Worm (Caenorhabditis elegans) whole organism, mixed stage, embryonic: ENCODE data around the gene C07E3.3.

Source experiments
- M03D4.4 ChIP-seq: sonication (generic microtip); optimal IDR thresholded peaks from 2 replicates; lab custom pipeline; 2017; ENCODE audit warnings: mild to moderate bottlenecking, missing genetic modification characterization, missing compliant biosample characterization
- bed-3 ChIP-seq: fragments of 200-800 bp; sonication (Bioruptor generic); optimal IDR thresholded peaks from 3 replicates; lab custom pipeline; 2018; ENCODE audit warnings: mild to moderate bottlenecking, missing genetic modification characterization, moderate library complexity, missing compliant biosample characterization
- blmp-1 ChIP-seq: fragments of 150-350 bp; optimal IDR thresholded peaks from 2 replicates; lab custom pipeline; 2014; ENCODE audit warnings: missing biosample characterization, missing genetic modification characterization
- ceh-39 ChIP-seq: fragments of 150-350 bp; optimal IDR thresholded peaks from 2 replicates; lab custom pipeline; 2014; ENCODE audit warnings: missing biosample characterization, missing genetic modification characterization
- ceh-43 ChIP-seq: fragments of 200-800 bp; sonication (Bioruptor generic); optimal IDR thresholded peaks from 2 replicates; lab custom pipeline; 2018; ENCODE audit warnings: mild to moderate bottlenecking, missing genetic modification characterization, moderate library complexity, missing compliant biosample characterization
- ceh-83 ChIP-seq: fragments of 200-800 bp; sonication (Bioruptor generic); optimal IDR thresholded peaks from 2 replicates; lab custom pipeline; 2018; ENCODE audit warnings: mild to moderate bottlenecking, missing genetic modification characterization, missing compliant biosample characterization
- ces-1 ChIP-seq: fragments of 150-350 bp; optimal IDR thresholded peaks from 2 replicates; lab custom pipeline; 2014; ENCODE audit warnings: missing biosample characterization, missing genetic modification reagents, missing genetic modification characterization
- cnd-1 ChIP-seq: fragments of 200-800 bp; sonication (Bioruptor generic); optimal IDR thresholded peaks from 2 replicates; lab custom pipeline; 2018; ENCODE audit warnings: mild to moderate bottlenecking, missing genetic modification characterization, missing compliant biosample characterization
- drap-1 ChIP-seq: fragments of 200-800 bp; sonication (Bioruptor generic); optimal IDR thresholded peaks from 3 replicates; lab custom pipeline; 2018; ENCODE audit warnings: mild to moderate bottlenecking, missing genetic modification characterization, missing compliant biosample characterization
- elt-1 ChIP-seq: sonication (generic microtip); optimal IDR thresholded peaks from 2 replicates; lab custom pipeline; 2017; ENCODE audit warnings: missing genetic modification characterization, mild to moderate bottlenecking, missing compliant biosample characterization, antibody characterized with exemption, moderate library complexity, borderline replicate concordance; ENCODE audit not compliant: insufficient read depth
- elt-3 ChIP-seq: fragments of 150-350 bp; optimal IDR thresholded peaks from 2 replicates; lab custom pipeline; 2014; ENCODE audit warnings: missing biosample characterization, missing genetic modification characterization
- flh-1 ChIP-seq: fragments of 200-800 bp; sonication (Bioruptor generic); optimal IDR thresholded peaks from 2 replicates; lab custom pipeline; 2018; ENCODE audit warnings: mild to moderate bottlenecking, missing genetic modification characterization, moderate library complexity, missing compliant biosample characterization
- ham-2 ChIP-seq: fragments of 200-800 bp; sonication (Bioruptor generic); optimal IDR thresholded peaks from 2 replicates; lab custom pipeline; 2018; ENCODE audit warnings: mild to moderate bottlenecking, missing genetic modification characterization, missing compliant biosample characterization
- hlh-1 ChIP-seq: fragments of 150-350 bp; optimal IDR thresholded peaks from 2 replicates; lab custom pipeline; 2014; ENCODE audit warnings: missing biosample characterization, missing genetic modification reagents, missing genetic modification characterization
- lin-13 ChIP-seq: fragments of 150-350 bp; optimal IDR thresholded peaks from 2 replicates; lab custom pipeline; 2014; ENCODE audit warnings: missing biosample characterization, missing genetic modification characterization
- lin-32 ChIP-seq: fragments of 200-800 bp; sonication (Bioruptor generic); optimal IDR thresholded peaks from 2 replicates; lab custom pipeline; 2018; ENCODE audit warnings: mild to moderate bottlenecking, missing genetic modification characterization, missing compliant biosample characterization
- lsy-2 ChIP-seq: fragments of 150-350 bp; optimal IDR thresholded peaks from 2 replicates; lab custom pipeline; 2014; ENCODE audit warnings: missing biosample characterization, missing genetic modification characterization
- mep-1 ChIP-seq: fragments of 150-350 bp; optimal IDR thresholded peaks from 2 replicates; lab custom pipeline; 2017; ENCODE audit warnings: missing biosample characterization, missing genetic modification reagents, missing genetic modification characterization, inconsistent platforms
- mls-2 ChIP-seq: sonication (generic microtip); optimal IDR thresholded peaks from 2 replicates; lab custom pipeline; 2016; ENCODE audit warnings: mild to moderate bottlenecking, missing genetic modification characterization, moderate library complexity, missing compliant biosample characterization
- nhr-12 ChIP-seq: fragments of 150-350 bp; optimal IDR thresholded peaks from 2 replicates; lab custom pipeline; 2014; ENCODE audit warnings: missing biosample characterization, missing genetic modification characterization
- nhr-2 ChIP-seq: fragments of 150-350 bp; optimal IDR thresholded peaks from 2 replicates; lab custom pipeline; 2014; ENCODE audit warnings: missing biosample characterization, missing genetic modification characterization
- nhr-237 ChIP-seq: fragments of 150-350 bp; optimal IDR thresholded peaks from 2 replicates; lab custom pipeline; 2014; ENCODE audit warnings: missing biosample characterization, missing genetic modification characterization
- nhr-28 ChIP-seq: fragments of 150-350 bp; optimal IDR thresholded peaks from 2 replicates; lab custom pipeline; 2014; ENCODE audit warnings: missing biosample characterization, missing genetic modification characterization
- sem-2 ChIP-seq: fragments of 200-800 bp; sonication (Bioruptor generic); optimal IDR thresholded peaks from 2 replicates; lab custom pipeline; 2018; ENCODE audit warnings: mild to moderate bottlenecking, missing genetic modification characterization, missing compliant biosample characterization
- snpc-4 ChIP-seq: fragments of 150-350 bp; optimal IDR thresholded peaks from 2 replicates; lab custom pipeline; 2014; ENCODE audit warnings: missing biosample characterization, missing genetic modification characterization
- sptf-1 ChIP-seq: sonication (generic microtip); optimal IDR thresholded peaks from 2 replicates; lab custom pipeline; 2017; ENCODE audit warnings: mild to moderate bottlenecking, missing genetic modification characterization, moderate library complexity, missing compliant biosample characterization
- tbx-8 ChIP-seq: fragments of 200-800 bp; sonication (Bioruptor generic); optimal IDR thresholded peaks from 2 replicates; lab custom pipeline; 2018; ENCODE audit warnings: mild to moderate bottlenecking, missing genetic modification characterization, moderate library complexity, missing compliant biosample characterization
- unc-120 ChIP-seq: sonication (generic microtip); optimal IDR thresholded peaks from 2 replicates; lab custom pipeline; 2017; ENCODE audit warnings: missing genetic modification characterization, missing compliant biosample characterization; ENCODE audit not compliant: poor library complexity, severe bottlenecking
- unc-39 ChIP-seq: fragments of 150-350 bp; optimal IDR thresholded peaks from 2 replicates; lab custom pipeline; 2014; ENCODE audit warnings: missing biosample characterization, missing genetic modification characterization
- zip-8 ChIP-seq: fragments of 150-350 bp; optimal IDR thresholded peaks from 2 replicates; lab custom pipeline; 2014; ENCODE audit warnings: missing biosample characterization, missing genetic modification characterization
- ztf-11 ChIP-seq: fragments of 150-350 bp; optimal IDR thresholded peaks from 2 replicates; lab custom pipeline; 2014; ENCODE audit warnings: missing biosample characterization, missing genetic modification characterization

C07E3.3 gene

DNA sequence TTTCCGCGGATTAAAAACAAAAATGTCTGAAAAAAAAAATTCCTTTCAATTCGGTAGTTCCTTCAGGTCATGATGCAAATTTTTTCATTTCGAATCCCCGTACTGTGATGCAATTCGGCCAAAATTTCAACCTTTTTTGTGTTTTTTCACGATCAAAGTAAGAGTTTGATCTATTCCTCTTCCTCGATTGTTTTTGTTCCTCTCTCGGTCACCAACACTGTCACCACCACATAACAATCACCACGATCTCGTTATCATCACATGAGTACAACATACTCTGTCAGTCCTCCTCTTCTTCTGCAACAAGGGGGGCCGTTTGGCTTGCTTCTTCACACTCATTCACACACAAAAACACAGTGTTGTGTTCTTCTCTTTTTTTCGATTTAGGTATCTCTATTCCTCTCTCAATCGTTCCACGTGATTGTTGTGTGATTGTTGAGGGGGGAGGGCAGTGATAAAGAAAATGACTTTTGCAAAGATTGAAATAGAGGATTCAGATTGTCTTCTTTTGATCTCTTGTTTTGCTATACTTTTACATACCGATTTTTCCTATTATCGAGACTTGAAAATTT lies 33.0 kb upstream of the C07E3.3 start:
- TF ChIP-seq snpc-4 (no peak), unc-39 (tag; lab: Kevin White, UChicago) (no peak), bed-3 (GFP tag; lab: Kevin White, UChicago) (no peak), ceh-39 (no peak)
- TF ChIP-seq, all 35 proteins: peak for 0

DNA sequence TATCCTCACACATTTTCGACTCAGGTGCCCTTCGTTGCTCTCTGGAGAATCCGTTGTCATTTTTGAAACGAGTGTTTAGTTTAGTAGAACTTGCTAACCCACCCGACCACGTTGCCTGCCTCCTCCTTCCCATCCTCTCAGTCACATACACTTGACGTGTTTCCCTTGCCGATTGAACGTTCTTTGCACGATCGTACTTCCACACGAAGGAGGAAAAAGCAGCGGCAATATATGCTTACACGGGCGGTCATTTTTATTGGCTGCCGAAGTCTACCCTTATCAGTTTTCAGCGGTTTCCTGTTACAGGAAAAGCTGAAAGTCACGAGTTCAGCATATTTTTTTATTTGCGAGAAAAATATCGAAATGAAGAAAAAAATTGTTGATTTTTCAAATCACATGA lies 32.5 kb upstream of the C07E3.3 start:
- TF ChIP-seq M03D4.4 (tag; lab: Kevin White, UChicago) (no peak), drap-1 (GFP tag; lab: Kevin White, UChicago) (no peak), ceh-43 (no peak), lsy-2 (tag; lab: Kevin White, UChicago) (no peak), cnd-1 (tag; lab: Kevin White, UChicago) (no peak), lin-32 (GFP tag; lab: Kevin White, UChicago) (no peak), unc-39 (tag; lab: Kevin White, UChicago) (no peak), ceh-83 (no peak), zip-8 (tag; lab: Kevin White, UChicago) (no peak), lin-13 (tag; lab: Kevin White, UChicago) (no peak), elt-1 (tag; lab: Kevin White, UChicago) (no peak), mls-2 (no peak)

DNA sequence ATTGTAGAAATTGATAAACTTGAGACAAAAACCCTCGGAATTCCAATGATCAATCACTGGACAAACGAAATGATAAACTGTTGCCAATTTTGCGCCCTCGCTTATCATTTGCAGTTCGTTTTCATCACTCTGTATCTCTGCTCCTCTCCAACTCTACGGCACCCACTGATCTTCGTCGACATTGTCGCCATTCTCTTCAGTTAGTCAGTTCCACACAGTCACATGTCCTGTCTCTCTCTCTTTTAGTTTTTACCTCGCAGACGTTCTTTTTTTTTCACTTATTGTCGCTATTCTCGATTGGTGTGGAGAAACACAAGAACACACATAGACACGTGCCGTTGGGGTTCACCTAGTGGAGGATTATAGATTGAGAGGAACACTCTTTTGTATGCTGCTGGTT lies 31.7 kb upstream of the C07E3.3 start:
- no peak for TF ChIP-seq nhr-2 (tag; lab: Kevin White, UChicago)
- no peak for TF ChIP-seq hlh-1 (tag; lab: Kevin White, UChicago)
- TF ChIP-seq nhr-12 (tag; lab: Kevin White, UChicago), result no peak
- no peak for TF ChIP-seq M03D4.4 (tag; lab: Kevin White, UChicago)
- no peak for TF ChIP-seq ceh-39
- no peak for TF ChIP-seq mls-2
- TF ChIP-seq elt-1 (tag; lab: Kevin White, UChicago), result no peak
- TF ChIP-seq flh-1 (GFP tag; lab: Kevin White, UChicago), result no peak
- no peak for TF ChIP-seq unc-39 (tag; lab: Kevin White, UChicago)
- TF ChIP-seq snpc-4, result no peak
- no peak for TF ChIP-seq sem-2 (GFP tag; lab: Kevin White, UChicago)
- no peak for TF ChIP-seq ces-1 (GFP tag; lab: Kevin White, UChicago)
- TF ChIP-seq elt-3 (tag; lab: Kevin White, UChicago), result no peak
- no peak for TF ChIP-seq ztf-11 (tag; lab: Kevin White, UChicago)
- no peak for TF ChIP-seq nhr-237
- TF ChIP-seq sptf-1 (tag; lab: Kevin White, UChicago), result no peak
- TF ChIP-seq lin-13 (tag; lab: Kevin White, UChicago), result no peak
- TF ChIP-seq cnd-1 (tag; lab: Kevin White, UChicago), result no peak
- no peak for TF ChIP-seq tbx-8

DNA sequence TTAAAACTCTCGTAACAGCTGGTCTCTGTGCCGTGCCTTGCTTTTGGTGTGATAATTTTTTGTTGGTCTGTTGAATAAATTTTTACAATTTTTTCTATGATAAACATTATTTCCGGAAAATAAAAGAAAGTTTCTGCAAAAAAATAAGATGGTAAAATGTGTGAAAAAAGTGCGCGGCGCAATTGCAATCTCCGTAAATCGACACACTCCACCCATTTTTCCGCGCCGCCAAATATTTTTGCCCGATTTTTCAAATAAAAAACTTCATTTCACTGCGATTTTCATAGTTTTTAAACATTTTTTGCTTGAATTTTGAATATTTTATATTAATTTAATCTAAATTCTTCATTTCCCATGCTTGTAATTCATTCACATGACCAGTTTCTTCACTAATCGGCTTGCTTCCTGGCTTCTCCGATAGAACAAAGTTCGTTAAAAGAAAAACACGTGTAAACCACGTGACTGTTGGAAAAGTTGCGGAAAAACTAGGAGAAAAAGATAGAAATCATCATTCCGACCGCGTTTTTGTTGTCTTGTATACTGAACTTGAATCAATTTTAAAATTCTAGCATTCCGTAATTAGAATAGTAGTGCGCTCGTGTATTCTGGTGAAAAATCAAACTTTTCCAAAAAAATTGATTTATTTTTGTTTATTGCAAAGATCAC lies 30.9 kb upstream of the C07E3.3 start:
- TF ChIP-seq bed-3 (GFP tag; lab: Kevin White, UChicago) (peak; percentile 37), unc-39 (tag; lab: Kevin White, UChicago) (no peak), M03D4.4 (tag; lab: Kevin White, UChicago) (peak; percentile 82), flh-1 (GFP tag; lab: Kevin White, UChicago) (peak; percentile 5), nhr-28 (tag; lab: Kevin White, UChicago) (no peak), mep-1 (peak; percentile 78), ceh-39 (peak; percentile 4), sptf-1 (tag; lab: Kevin White, UChicago) (peak; percentile 91), ham-2 (GFP tag; lab: Kevin White, UChicago) (no peak), ceh-83 (peak; percentile 74), lsy-2 (tag; lab: Kevin White, UChicago) (peak; percentile 52), mls-2 (peak; percentile 66), ces-1 (GFP tag; lab: Kevin White, UChicago) (peak; percentile 48), tbx-8 (peak; percentile 78), hlh-1 (tag; lab: Kevin White, UChicago) (peak; percentile 39), cnd-1 (tag; lab: Kevin White, UChicago) (peak; percentile 38), drap-1 (GFP tag; lab: Kevin White, UChicago) (peak; percentile 54), zip-8 (tag; lab: Kevin White, UChicago) (no peak), nhr-237 (peak; percentile 11), lin-32 (GFP tag; lab: Kevin White, UChicago) (peak; percentile 30), lin-13 (tag; lab: Kevin White, UChicago) (no peak), elt-1 (tag; lab: Kevin White, UChicago) (peak; percentile 54), ztf-11 (tag; lab: Kevin White, UChicago) (no peak), unc-120 (tag; lab: Kevin White, UChicago) (peak; percentile 70), blmp-1 (tag; lab: Kevin White, UChicago) (no peak), ceh-43 (peak; percentile 77)
